Worm (Caenorhabditis elegans) whole organism, late embryonic: ENCODE results near the gene strm-1.

ENCODE experiments used
- C38D4.7 ChIP-seq: fragments of 200-800 bp; sonication (Bioruptor generic); optimal IDR thresholded peaks from 2 replicates; lab custom pipeline; 2018; ENCODE audit warnings: mild to moderate bottlenecking, missing genetic modification characterization, moderate library complexity, missing compliant biosample characterization
- F13H6.1 ChIP-seq: sonication (generic microtip); optimal IDR thresholded peaks from 2 replicates; lab custom pipeline; 2016; ENCODE audit warnings: missing genetic modification characterization, missing compliant biosample characterization
- syd-9 ChIP-seq: sonication (generic microtip); optimal IDR thresholded peaks from 2 replicates; lab custom pipeline; 2016; ENCODE audit warnings: mild to moderate bottlenecking, missing genetic modification characterization, moderate library complexity, missing compliant biosample characterization
- tbx-2 ChIP-seq: sonication (generic microtip); optimal IDR thresholded peaks from 2 replicates; lab custom pipeline; 2016; ENCODE audit warnings: missing genetic modification characterization, missing compliant biosample characterization
- unc-55 ChIP-seq: sonication (generic microtip); optimal IDR thresholded peaks from 2 replicates; lab custom pipeline; 2017; ENCODE audit warnings: missing biosample characterization, missing genetic modification reagents, missing genetic modification characterization

ce11 chrIII:2371864-2372263, 30.0 kb upstream of the strm-1 start, which contains the start of gene H04J21.1:
- TF ChIP-seq tbx-2 (tag; lab: Kevin White, UChicago) (no peak), C38D4.7 (GFP tag; lab: Kevin White, UChicago) (no peak), syd-9 (no peak), F13H6.1 (no peak), unc-55 (no peak)
